Worm (Caenorhabditis elegans) whole organism, L4/young adult: Measurements from ENCODE around the gene str-88.

Experiments used
- W03F9.2 ChIP-seq: fragments of 150-350 bp; optimal IDR thresholded peaks from 2 replicates; lab custom pipeline; 2014; ENCODE audit warnings: missing biosample characterization, missing genetic modification characterization
- dao-5 ChIP-seq: sonication (generic microtip); optimal IDR thresholded peaks from 2 replicates; lab custom pipeline; 2016; ENCODE audit warnings: missing genotype, missing genetic modification characterization, moderate library complexity, missing compliant biosample characterization
- him-1 ChIP-seq: sonication (generic microtip); optimal IDR thresholded peaks from 2 replicates; lab custom pipeline; 2016; ENCODE audit warnings: missing genotype, missing genetic modification reagents, missing genetic modification characterization, missing compliant biosample characterization

str-88 gene

ce11 chrV:15399691-15400377, 16.2 kb upstream of the str-88 start, which contains the start of the genes T06E6.15 and sri-7:
Gene T06E6.15 (minus strand): TSS chrV:15399791.
Gene sri-7 (plus strand): TSS chrV:15400327.
- TF ChIP-seq W03F9.2 (tag; lab: Kevin White, UChicago), result no peak

- TF ChIP-seq W03F9.2 (tag; lab: Kevin White, UChicago) (no peak), him-1 (tag; lab: Kevin White, UChicago) (no peak), dao-5 (tag; lab: Kevin White, UChicago) (no peak)
These were observed 15.1 kb upstream of the str-88 start, which contains the start of gene fbxa-199 for ce11 chrV:15398728-15399127. Gene fbxa-199 (minus strand): TSS chrV:15398828.

ce11 chrV:15397139-15397538, 13.5 kb upstream of the str-88 start:
- TF ChIP-seq dao-5 (tag; lab: Kevin White, UChicago), result no peak
- TF ChIP-seq W03F9.2 (tag; lab: Kevin White, UChicago), result no peak
- TF ChIP-seq him-1 (tag; lab: Kevin White, UChicago), result no peak

- TF ChIP-seq him-1 (tag; lab: Kevin White, UChicago) (no peak), W03F9.2 (tag; lab: Kevin White, UChicago) (no peak), dao-5 (tag; lab: Kevin White, UChicago) (no peak)
These were observed 11.7 kb upstream of the str-88 start, which contains the start of gene cyb-3 for ce11 chrV:15395347-15395746. Gene cyb-3 (plus strand): TSS chrV:15395696.

ce11 chrV:15394906-15395305, 11.3 kb upstream of the str-88 start, which contains the start of gene T06E6.1:
Gene T06E6.1 (minus strand): TSS chrV:15394961.
- TF ChIP-seq W03F9.2 (tag; lab: Kevin White, UChicago) (no peak), him-1 (tag; lab: Kevin White, UChicago) (no peak), dao-5 (tag; lab: Kevin White, UChicago) (no peak)

- TF ChIP-seq dao-5 (tag; lab: Kevin White, UChicago) (no peak), W03F9.2 (tag; lab: Kevin White, UChicago) (no peak), him-1 (tag; lab: Kevin White, UChicago) (no peak)
These were observed 8.4 kb upstream of the str-88 start for ce11 chrV:15392064-15392463.

- no peak for TF ChIP-seq W03F9.2 (tag; lab: Kevin White, UChicago)
- no peak for TF ChIP-seq him-1 (tag; lab: Kevin White, UChicago)
- TF ChIP-seq dao-5 (tag; lab: Kevin White, UChicago), result no peak
These were observed 5.3 kb upstream of the str-88 start, which contains the start of gene srh-170 for ce11 chrV:15388820-15389384. Gene srh-170 (minus strand): TSS chrV:15388870.

ce11 chrV:15384733-15385132, 1.1 kb upstream of the str-88 start, which contains the start of gene str-102:
Gene str-102 (plus strand): TSS chrV:15385033.
- TF ChIP-seq him-1 (tag; lab: Kevin White, UChicago), result no peak
- no peak for TF ChIP-seq W03F9.2 (tag; lab: Kevin White, UChicago)
- TF ChIP-seq dao-5 (tag; lab: Kevin White, UChicago), result no peak

ce11 chrV:15380857-15381256, 2.8 kb downstream of the str-88 start, which contains the start of gene dhs-23:
Gene dhs-23 (plus strand): TSS chrV:15381219.
- no peak for TF ChIP-seq dao-5 (tag; lab: Kevin White, UChicago)

ce11 chrV:15379817-15380216, 3.8 kb downstream of the str-88 start, which contains the start of gene srh-251:
Gene srh-251 (minus strand): TSS chrV:15379917.
- TF ChIP-seq dao-5 (tag; lab: Kevin White, UChicago), result no peak
- TF ChIP-seq W03F9.2 (tag; lab: Kevin White, UChicago), result no peak
- no peak for TF ChIP-seq him-1 (tag; lab: Kevin White, UChicago)

ce11 chrV:15377903-15378302, 5.7 kb downstream of the str-88 start, which contains the start of gene srh-122:
Gene srh-122 (minus strand): TSS chrV:15378003.
- TF ChIP-seq dao-5 (tag; lab: Kevin White, UChicago) (no peak), him-1 (tag; lab: Kevin White, UChicago) (no peak), W03F9.2 (tag; lab: Kevin White, UChicago) (no peak)

- no peak for TF ChIP-seq dao-5 (tag; lab: Kevin White, UChicago)
- TF ChIP-seq W03F9.2 (tag; lab: Kevin White, UChicago), result no peak
- TF ChIP-seq him-1 (tag; lab: Kevin White, UChicago), result no peak
These were observed 7.4 kb downstream of the str-88 start, which contains the start of gene srh-52 for ce11 chrV:15376223-15376622. Gene srh-52 (minus strand): TSS chrV:15376323.

ce11 chrV:15369707-15370106, 13.9 kb downstream of the str-88 start, which contains the start of gene nhr-269:
Gene nhr-269 (minus strand): TSS chrV:15369807.
- TF ChIP-seq him-1 (tag; lab: Kevin White, UChicago) (no peak), dao-5 (tag; lab: Kevin White, UChicago) (no peak), W03F9.2 (tag; lab: Kevin White, UChicago) (no peak)
